Worm (Caenorhabditis elegans) whole organism, L4/young adult: ENCODE results near the gene srd-28.
"Not testable (repeated sequence)": the region's sequence is repeated elsewhere in the genome, so short reads cannot be mapped to it uniquely, and the experiment has no call there.

ENCODE experiments used
- W03F9.2 ChIP-seq: fragments of 150-350 bp; optimal IDR thresholded peaks from 2 replicates; lab custom pipeline; 2014; ENCODE audit warnings: missing biosample characterization, missing genetic modification characterization
- dao-5 ChIP-seq: sonication (generic microtip); optimal IDR thresholded peaks from 2 replicates; lab custom pipeline; 2016; ENCODE audit warnings: missing genotype, missing genetic modification characterization, moderate library complexity, missing compliant biosample characterization
- him-1 ChIP-seq: sonication (generic microtip); optimal IDR thresholded peaks from 2 replicates; lab custom pipeline; 2016; ENCODE audit warnings: missing genotype, missing genetic modification reagents, missing genetic modification characterization, missing compliant biosample characterization

Gene srd-28

ce11 chrV:15250304-15250703 lies at the start of gene srd-28:
Gene srd-28, plus strand, starts transcription at chrV:15250604.
- not testable (repeated sequence) for TF ChIP-seq dao-5 (tag; lab: Kevin White, UChicago); him-1 (tag; lab: Kevin White, UChicago); W03F9.2

DNA sequence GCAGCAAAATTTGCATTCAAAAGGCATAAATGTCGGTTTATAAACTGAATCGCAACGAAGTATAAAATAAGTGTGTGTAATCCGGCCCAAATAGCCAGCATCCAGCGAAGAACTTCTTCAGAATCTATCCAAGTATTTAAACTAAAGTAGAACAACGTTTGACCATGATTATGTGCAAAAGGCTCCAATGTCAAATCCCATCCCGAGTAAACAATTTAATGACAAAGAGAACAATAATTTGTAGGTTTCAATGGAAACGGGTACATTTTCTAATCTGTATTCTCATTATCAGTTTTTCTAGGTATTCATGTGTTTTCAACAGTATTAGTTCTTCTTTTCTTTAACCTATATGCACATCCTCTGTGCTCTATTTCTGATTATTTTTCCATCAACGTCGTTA lies 42.7 kb upstream of the srd-28 start, which contains the start of gene C41G6.12:
C41G6.12 (minus strand) TSS at position 101 of the 400 bp plus-strand sequence.
- not testable (repeated sequence) for TF ChIP-seq him-1 (tag; lab: Kevin White, UChicago); W03F9.2; dao-5 (tag; lab: Kevin White, UChicago)

DNA sequence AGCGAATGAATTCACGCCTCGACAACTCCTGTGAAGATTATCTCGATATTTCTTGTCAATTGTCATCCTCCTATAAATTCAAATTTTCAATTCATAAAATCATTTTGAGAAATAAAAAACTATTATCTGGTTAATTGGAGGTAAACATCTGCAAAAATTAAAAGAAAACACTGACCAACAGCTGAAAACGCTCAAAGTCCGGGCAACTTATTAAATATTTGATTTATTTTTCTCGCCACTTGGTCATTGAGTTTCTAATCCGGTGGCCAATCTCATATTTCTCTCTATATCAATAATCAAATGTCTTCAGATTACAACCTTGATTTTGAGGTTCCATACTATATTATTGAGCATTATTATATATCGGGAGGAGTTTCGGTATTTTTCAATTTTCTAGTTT lies 38.5 kb upstream of the srd-28 start, which contains the start of gene sri-24:
sri-24 (plus strand) TSS at position 301 of the 400 bp plus-strand sequence.
- TF ChIP-seq W03F9.2; him-1 (tag; lab: Kevin White, UChicago); dao-5 (tag; lab: Kevin White, UChicago): not testable (repeated sequence)

DNA sequence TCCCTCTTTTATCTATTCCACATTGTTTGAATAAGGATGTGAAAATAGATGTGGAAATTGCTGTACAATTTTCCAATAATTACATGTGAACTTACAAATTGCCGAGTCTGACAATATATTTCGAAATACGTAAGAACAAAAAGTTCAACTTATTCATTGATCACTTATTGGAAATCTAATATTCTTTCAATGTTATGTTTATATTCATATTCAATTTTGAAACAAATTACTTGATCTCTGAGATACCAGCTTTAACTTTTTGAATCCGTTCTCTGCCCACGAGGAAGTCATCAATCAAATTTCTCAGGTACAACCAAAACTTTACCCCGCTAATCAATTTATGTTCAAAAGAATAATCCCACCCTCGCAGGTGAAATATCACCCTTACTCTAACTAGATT lies 35.2 kb upstream of the srd-28 start, which contains the start of gene sri-26:
sri-26 (plus strand) TSS at position 301 of the 400 bp plus-strand sequence.
- not testable (repeated sequence) for TF ChIP-seq dao-5 (tag; lab: Kevin White, UChicago); him-1 (tag; lab: Kevin White, UChicago); W03F9.2

DNA sequence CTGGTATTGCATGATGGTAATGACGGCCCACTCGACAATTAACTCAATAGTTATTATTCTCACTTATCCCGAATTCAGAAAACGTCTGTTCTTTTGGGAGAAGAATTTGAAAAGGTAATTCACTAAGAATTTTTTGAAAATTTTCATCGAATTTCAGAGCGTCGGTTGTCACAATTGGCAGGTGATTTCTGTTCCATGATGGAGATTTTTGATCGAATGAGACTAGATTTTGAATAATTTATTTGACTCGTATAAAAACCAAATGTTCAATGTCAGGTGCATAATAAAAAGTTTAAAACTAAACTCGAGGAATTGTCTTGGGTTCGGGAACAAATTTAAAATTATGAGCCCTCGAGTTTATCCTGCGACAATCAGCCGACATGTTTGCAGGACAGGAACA lies 33.7 kb upstream of the srd-28 start, which contains the start of gene sri-25:
sri-25 (plus strand) TSS at position 301 of the 400 bp plus-strand sequence.
- TF ChIP-seq dao-5 (tag; lab: Kevin White, UChicago) (no peak), him-1 (tag; lab: Kevin White, UChicago) (no peak), W03F9.2 (no peak)

DNA sequence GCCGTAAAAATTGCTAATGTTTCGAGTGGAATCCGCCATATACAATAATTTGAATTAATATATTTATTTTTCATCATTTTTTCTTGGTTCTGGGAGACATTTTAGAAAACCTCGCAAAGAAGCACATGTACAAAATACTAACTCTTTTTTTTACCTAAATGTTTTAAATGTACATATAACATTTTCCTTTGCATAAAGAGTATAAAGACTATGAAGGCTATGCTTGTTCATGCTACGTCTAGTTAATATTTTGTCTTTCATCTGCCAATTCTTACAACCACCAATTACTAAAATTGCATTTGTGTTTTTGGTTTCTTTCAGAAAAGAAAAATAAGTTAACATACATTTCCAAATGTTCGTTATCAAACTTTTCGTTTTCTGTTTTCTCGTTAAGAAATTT lies 29.1 kb upstream of the srd-28 start, which contains the start of gene irld-25:
irld-25 (plus strand) TSS at position 301 of the 400 bp plus-strand sequence.
- TF ChIP-seq W03F9.2 (no peak), him-1 (tag; lab: Kevin White, UChicago) (no peak), dao-5 (tag; lab: Kevin White, UChicago) (no peak)

DNA sequence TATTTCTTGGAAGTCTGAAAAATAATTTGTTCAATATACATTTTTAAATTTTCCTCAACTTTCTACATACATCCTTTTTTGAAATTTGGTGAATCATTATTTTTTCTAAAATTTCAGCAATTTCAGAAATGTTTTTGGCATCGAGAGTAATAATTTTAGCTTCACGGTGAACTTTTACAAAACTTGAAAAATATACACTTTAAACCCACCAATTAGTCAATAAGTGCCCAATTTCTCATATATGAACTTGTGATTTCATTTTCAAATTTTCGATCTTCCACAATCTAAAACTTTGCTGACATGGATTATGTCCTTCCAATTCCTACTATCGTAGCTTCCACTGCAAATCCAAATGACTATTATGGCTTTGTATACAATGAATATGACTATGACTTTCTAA lies 26.7 kb upstream of the srd-28 start, which contains the start of gene srw-24:
srw-24 (plus strand) TSS at position 301 of the 400 bp plus-strand sequence.
- TF ChIP-seq him-1 (tag; lab: Kevin White, UChicago) (no peak), W03F9.2 (no peak), dao-5 (tag; lab: Kevin White, UChicago) (no peak)

DNA sequence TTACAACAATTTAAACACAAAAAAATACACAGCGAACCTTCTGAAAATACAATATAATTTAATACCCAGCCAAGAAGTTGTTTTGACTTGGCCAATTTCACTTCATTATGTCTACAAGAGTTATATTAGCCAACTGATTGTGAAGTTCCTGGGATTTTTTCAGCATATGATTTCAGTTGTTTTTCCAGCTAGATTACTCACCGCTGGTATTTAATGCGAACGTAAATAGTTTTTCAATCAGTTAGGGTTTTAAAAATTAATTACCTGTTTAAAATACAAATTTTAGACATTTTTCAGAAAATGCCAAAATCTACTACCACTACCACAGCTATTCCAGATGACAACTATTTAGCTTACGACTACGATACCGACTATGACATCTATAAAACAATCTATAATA lies 24.8 kb upstream of the srd-28 start, which contains the start of gene srw-14:
srw-14 (plus strand) TSS at position 301 of the 400 bp plus-strand sequence.
- TF ChIP-seq dao-5 (tag; lab: Kevin White, UChicago) (no peak), W03F9.2 (no peak), him-1 (tag; lab: Kevin White, UChicago) (no peak)

ce11 chrV:15226206-15226605 lies 24.2 kb upstream of the srd-28 start:
- TF ChIP-seq dao-5 (tag; lab: Kevin White, UChicago) (no peak), him-1 (tag; lab: Kevin White, UChicago) (no peak), W03F9.2 (no peak)

ce11 chrV:15230243-15230642 lies 20.2 kb upstream of the srd-28 start, which contains the start of gene srw-15:
Gene srw-15, plus strand, starts transcription at chrV:15230543.
- TF ChIP-seq him-1 (tag; lab: Kevin White, UChicago) (no peak), dao-5 (tag; lab: Kevin White, UChicago) (no peak), W03F9.2 (no peak)

DNA sequence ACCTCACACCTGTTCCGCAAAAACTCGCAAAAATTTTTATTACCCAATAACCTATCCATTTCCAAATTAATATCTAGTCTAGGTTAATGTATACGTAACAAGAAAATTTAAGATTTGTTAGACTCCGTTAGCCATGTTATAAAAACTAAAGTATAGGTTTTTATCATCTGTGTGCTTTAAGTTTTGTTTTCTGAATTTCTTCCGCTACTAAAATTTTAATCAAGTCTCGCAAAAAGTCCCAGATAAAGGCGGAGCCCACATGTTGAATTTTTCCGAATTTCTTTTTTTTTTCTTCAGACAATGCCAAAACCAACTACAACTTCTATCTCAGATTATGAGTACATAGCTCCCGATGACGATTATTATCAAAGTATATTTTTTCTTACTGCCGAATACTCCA lies 18.2 kb upstream of the srd-28 start, which contains the start of gene srw-13:
srw-13 (plus strand) TSS at position 301 of the 400 bp plus-strand sequence.
- TF ChIP-seq W03F9.2 (no peak), him-1 (tag; lab: Kevin White, UChicago) (no peak)

DNA sequence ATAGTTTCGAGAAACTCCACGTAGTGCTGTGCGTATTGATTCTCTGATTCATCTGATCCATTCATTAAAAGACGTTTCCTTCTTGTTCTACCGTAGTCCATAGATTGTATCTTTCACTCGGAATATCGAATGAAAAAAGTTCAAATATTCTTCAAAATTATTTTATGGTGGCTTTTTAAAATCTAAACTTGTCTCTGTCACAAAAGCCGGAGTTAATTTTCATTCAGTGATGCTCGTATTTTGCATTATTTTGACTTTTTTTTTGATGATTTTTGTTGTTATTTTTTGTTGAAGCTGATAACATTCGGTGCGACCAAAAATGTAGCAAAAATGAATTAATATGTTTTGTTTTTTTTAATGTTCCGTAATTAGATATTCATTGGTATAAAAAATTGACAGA lies 14.7 kb upstream of the srd-28 start, which contains the start of gene nhr-164:
nhr-164 (minus strand) TSS at position 101 of the 400 bp plus-strand sequence.
- no peak for TF ChIP-seq W03F9.2
- no peak for TF ChIP-seq him-1 (tag; lab: Kevin White, UChicago)
- no peak for TF ChIP-seq dao-5 (tag; lab: Kevin White, UChicago)

DNA sequence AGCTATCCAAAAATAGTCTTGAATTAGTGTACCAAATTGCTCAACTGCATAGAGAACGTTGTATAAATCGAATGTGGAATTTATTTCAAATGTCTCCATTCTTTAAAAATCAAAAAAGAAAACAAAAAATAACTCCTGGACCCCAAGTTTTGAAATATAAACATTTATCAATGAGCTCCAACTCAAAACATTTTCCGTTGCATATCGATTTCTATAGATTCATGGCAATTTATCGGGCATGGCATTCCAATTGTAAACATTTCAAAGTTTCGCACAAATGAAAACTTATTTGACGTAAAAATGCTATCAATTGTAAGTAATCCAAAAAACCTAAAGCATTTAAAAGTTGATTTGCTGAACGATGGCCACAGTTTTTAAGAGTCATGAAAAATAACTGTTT lies 11.9 kb upstream of the srd-28 start, which contains the start of gene srw-12:
srw-12 (minus strand) TSS at position 101 of the 400 bp plus-strand sequence.
- no peak for TF ChIP-seq W03F9.2
- no peak for TF ChIP-seq him-1 (tag; lab: Kevin White, UChicago)
- no peak for TF ChIP-seq dao-5 (tag; lab: Kevin White, UChicago)

- TF ChIP-seq him-1 (tag; lab: Kevin White, UChicago) = no peak
- no peak for TF ChIP-seq W03F9.2
- no peak for TF ChIP-seq dao-5 (tag; lab: Kevin White, UChicago)
Observed at ce11 chrV:15240215-15240614, 10.2 kb upstream of the srd-28 start, which contains the start of gene srw-11. Gene srw-11, minus strand, starts transcription at chrV:15240315.
